Comparison of ENCODE assay signal across 6 fruit fly cellular contexts in genomic region chr3R:23167507-23168324, dm6.
TF ChIP-seq lines count a peak whose summit lies in the region.

Gene Irk1 (plus strand): TSS chr3R:23168317.

- TF ChIP-seq CTCF in S2 (optimal IDR thresholded peaks at IDR 0.05; lab: Kevin White, UChicago): peak; percentile 60 to 70
- TF ChIP-seq CTCF in whole organism, embryonic (GFP tag; optimal IDR thresholded peaks at IDR 0.05; lab: Kevin White, UChicago): peak; percentile 83

TF ChIP-seq in whole organism, adult, 20 proteins besides CTCF, POLR2A, EP300 and RAD21:
- TF ChIP-seq kay (GFP tag; lab: Kevin White, UChicago; ENCODE audit: borderline replicate concordance) (peak; percentile 27), tj (GFP tag; optimal IDR thresholded peaks at IDR 0.05; lab: Kevin White, UChicago) (no peak)

TF ChIP-seq in whole organism, embryonic, 481 proteins besides CTCF, POLR2A, EP300 and RAD21 (continues in another document):
- TF ChIP-seq mirr (GFP tag; optimal IDR thresholded peaks at IDR 0.05; lab: Kevin White, UChicago) (no peak), Rfx (GFP tag; IDR thresholded peaks at IDR 0.05; lab: Robert Waterston, UW) (peak; percentile 49), Sry-δ (GFP tag; optimal IDR thresholded peaks at IDR 0.05; lab: Kevin White, UChicago) (no peak), CG10543 (GFP tag; optimal IDR thresholded peaks at IDR 0.05; lab: Kevin White, UChicago) (no peak), CG15073 (GFP tag; optimal IDR thresholded peaks at IDR 0.05; lab: Kevin White, UChicago) (no peak), Optix (GFP tag; IDR thresholded peaks at IDR 0.05; lab: Robert Waterston, UW) (no peak), MESR4 (GFP tag; optimal IDR thresholded peaks at IDR 0.05; lab: Kevin White, UChicago) (no peak), CG18764 (GFP tag; optimal IDR thresholded peaks at IDR 0.05; lab: Kevin White, UChicago) (no peak), Camta (GFP tag; optimal IDR thresholded peaks at IDR 0.05; lab: Kevin White, UChicago) (no peak), CG34376 (GFP tag; optimal IDR thresholded peaks at IDR 0.05; lab: Kevin White, UChicago) (no peak), MBD-R2 (GFP tag; IDR thresholded peaks at IDR 0.05; lab: Robert Waterston, UW) (0 out of 2 replicates have a peak, but pooled peaks have one; percentile 13), CG10267 (tag; optimal IDR thresholded peaks at IDR 0.05; lab: Kevin White, UChicago) (no peak), tna (GFP tag; IDR thresholded peaks at IDR 0.05; lab: Robert Waterston, UW; ENCODE audit: partially characterized antibody) (no peak), Dbx (GFP tag; IDR thresholded peaks at IDR 0.05; lab: Robert Waterston, UW) (0 out of 3 replicates have a peak, but pooled peaks have one; percentile 24), odd (GFP tag; optimal IDR thresholded peaks at IDR 0.05; lab: Kevin White, UChicago) (no peak), CkIIα-i1 (GFP tag; IDR thresholded peaks at IDR 0.05; lab: Robert Waterston, UW) (no peak), H15 (GFP tag; IDR thresholded peaks at IDR 0.05; lab: Robert Waterston, UW) (no peak), CG9876 (GFP tag; optimal IDR thresholded peaks at IDR 0.05; lab: Kevin White, UChicago) (no peak), br (optimal IDR thresholded peaks at IDR 0.05; lab: Kevin White, UChicago) (no peak), toy (GFP tag; IDR thresholded peaks at IDR 0.05; lab: Robert Waterston, UW) (no peak), CG14965 (GFP tag; optimal IDR thresholded peaks at IDR 0.05; lab: Kevin White, UChicago; ENCODE audit: borderline replicate concordance) (no peak), Atf-2 (GFP tag; optimal IDR thresholded peaks at IDR 0.05; lab: Kevin White, UChicago) (no peak)

TF ChIP-seq in whole organism, prepupa, 60 proteins besides CTCF, POLR2A, EP300 and RAD21:
- TF ChIP-seq CG6163 (GFP tag; IDR thresholded peaks at IDR 0.05; lab: Robert Waterston, UW): 0 out of 3 replicates have a peak, but pooled peaks have one; percentile 14
- TF ChIP-seq Eip75B (GFP tag; optimal IDR thresholded peaks at IDR 0.05; lab: Kevin White, UChicago): no peak
- TF ChIP-seq eg (GFP tag; IDR thresholded peaks at IDR 0.05; lab: Robert Waterston, UW): peak; percentile 11; the same call in 1 of the 3 replicates

TF ChIP-seq in whole organism, pupa, 21 proteins besides CTCF, POLR2A, EP300 and RAD21:
- TF ChIP-seq CG32121 (GFP tag; IDR thresholded peaks at IDR 0.05; lab: Robert Waterston, UW): no peak
- TF ChIP-seq CG4496 (GFP tag; IDR thresholded peaks at IDR 0.05; lab: Robert Waterston, UW): 0 out of 3 replicates have a peak, but pooled peaks have one; percentile 3
- peak; percentile 30; the same call in 1 of the 3 replicates for TF ChIP-seq fd96Ca (GFP tag; IDR thresholded peaks at IDR 0.05; lab: Robert Waterston, UW)
TF ChIP-seq in whole organism, pupa: peak in this region for 2.

TF ChIP-seq in whole organism, wandering third instar larva, 38 proteins besides CTCF, POLR2A, EP300 and RAD21:
- no peak for TF ChIP-seq Hr83 (GFP tag; optimal IDR thresholded peaks at IDR 0.05; lab: Kevin White, UChicago; ENCODE audit: poor library complexity, severe bottlenecking)
- peak; percentile 31 for TF ChIP-seq h (GFP tag; optimal IDR thresholded peaks at IDR 0.05; lab: Kevin White, UChicago)
- peak; percentile 4 for TF ChIP-seq ey (GFP tag; optimal IDR thresholded peaks at IDR 0.05; lab: Kevin White, UChicago)
- no peak for TF ChIP-seq Abd-B (GFP tag; optimal IDR thresholded peaks at IDR 0.05; lab: Kevin White, UChicago)
- peak in 1 of 2 experiments; percentile 26 for TF ChIP-seq foxo (GFP tag; optimal IDR thresholded peaks at IDR 0.05; lab: Kevin White, UChicago)
- no peak for TF ChIP-seq pan (optimal IDR thresholded peaks at IDR 0.05; lab: Kevin White, UChicago)
- peak; percentile 31 for TF ChIP-seq Dfd (GFP tag; optimal IDR thresholded peaks at IDR 0.05; lab: Kevin White, UChicago)
- no peak for TF ChIP-seq usp (GFP tag; optimal IDR thresholded peaks at IDR 0.05; lab: Kevin White, UChicago)
